Worm (Caenorhabditis elegans) whole organism, mixed stage, embryonic: ENCODE measurements around the gene F32D8.12.

Experiments
- bed-3 ChIP-seq: fragments of 200-800 bp; sonication (Bioruptor generic); optimal IDR thresholded peaks from 3 replicates; lab custom pipeline; 2018; ENCODE audit warnings: mild to moderate bottlenecking, missing genetic modification characterization, moderate library complexity, missing compliant biosample characterization
- blmp-1 ChIP-seq: fragments of 150-350 bp; optimal IDR thresholded peaks from 2 replicates; lab custom pipeline; 2014; ENCODE audit warnings: missing biosample characterization, missing genetic modification characterization
- drap-1 ChIP-seq: fragments of 200-800 bp; sonication (Bioruptor generic); optimal IDR thresholded peaks from 3 replicates; lab custom pipeline; 2018; ENCODE audit warnings: mild to moderate bottlenecking, missing genetic modification characterization, missing compliant biosample characterization
- elt-1 ChIP-seq: sonication (generic microtip); optimal IDR thresholded peaks from 2 replicates; lab custom pipeline; 2017; ENCODE audit warnings: missing genetic modification characterization, mild to moderate bottlenecking, missing compliant biosample characterization, antibody characterized with exemption, moderate library complexity, borderline replicate concordance; ENCODE audit not compliant: insufficient read depth
- lin-13 ChIP-seq: fragments of 150-350 bp; optimal IDR thresholded peaks from 2 replicates; lab custom pipeline; 2014; ENCODE audit warnings: missing biosample characterization, missing genetic modification characterization
- lsy-2 ChIP-seq: fragments of 150-350 bp; optimal IDR thresholded peaks from 2 replicates; lab custom pipeline; 2014; ENCODE audit warnings: missing biosample characterization, missing genetic modification characterization
- mep-1 ChIP-seq: fragments of 150-350 bp; optimal IDR thresholded peaks from 2 replicates; lab custom pipeline; 2017; ENCODE audit warnings: missing biosample characterization, missing genetic modification reagents, missing genetic modification characterization, inconsistent platforms
- pha-4 ChIP-seq: fragments of 150-350 bp; optimal IDR thresholded peaks from 2 replicates; lab custom pipeline; 2018; ENCODE audit warnings: missing biosample characterization, missing genetic modification reagents, missing genetic modification characterization
- snpc-4 ChIP-seq: fragments of 150-350 bp; optimal IDR thresholded peaks from 2 replicates; lab custom pipeline; 2014; ENCODE audit warnings: missing biosample characterization, missing genetic modification characterization
- unc-120 ChIP-seq: sonication (generic microtip); optimal IDR thresholded peaks from 2 replicates; lab custom pipeline; 2017; ENCODE audit warnings: missing genetic modification characterization, missing compliant biosample characterization; ENCODE audit not compliant: poor library complexity, severe bottlenecking
- unc-39 ChIP-seq: fragments of 150-350 bp; optimal IDR thresholded peaks from 2 replicates; lab custom pipeline; 2014; ENCODE audit warnings: missing biosample characterization, missing genetic modification characterization
- unc-62 ChIP-seq: fragments of 150-350 bp; optimal IDR thresholded peaks from 2 replicates; lab custom pipeline; 2014; ENCODE audit warnings: missing biosample characterization, missing genetic modification reagents, missing genetic modification characterization
- ztf-11 ChIP-seq: fragments of 150-350 bp; optimal IDR thresholded peaks from 2 replicates; lab custom pipeline; 2014; ENCODE audit warnings: missing biosample characterization, missing genetic modification characterization

DNA sequence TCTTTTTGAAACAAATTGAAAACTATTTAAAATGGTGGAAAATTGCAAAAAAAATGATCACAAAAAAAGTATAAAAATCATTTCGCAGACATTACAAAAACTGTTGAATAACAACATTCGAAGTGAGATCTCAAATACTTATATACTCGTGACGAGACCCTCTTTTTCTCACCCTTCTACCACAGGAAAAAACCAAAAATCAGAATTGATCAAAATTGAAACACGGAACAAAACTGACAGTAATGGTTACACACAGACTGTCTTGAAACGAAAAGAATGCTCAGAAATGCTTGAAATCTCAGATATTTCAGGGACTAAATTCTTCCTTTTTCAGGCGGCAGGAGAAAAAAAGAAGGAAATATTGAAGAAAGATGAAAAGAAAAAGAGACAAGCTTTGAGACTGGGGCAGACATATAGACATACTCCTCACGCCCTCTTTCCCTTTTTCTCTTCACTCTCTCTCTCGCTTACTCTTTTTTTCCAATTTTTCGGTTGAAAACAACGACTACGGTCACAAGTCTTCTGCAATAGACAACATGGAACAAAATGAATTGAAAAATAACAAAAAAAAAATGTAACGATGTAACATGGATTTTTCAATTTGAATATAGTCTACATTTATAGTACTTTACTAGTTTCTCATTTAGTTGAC lies 29.1 kb downstream of the F32D8.12 start:
- TF ChIP-seq unc-39 (no peak), unc-62 (GFP tag; lab: Kevin White, UChicago) (no peak), pha-4 (tag; lab: Kevin White, UChicago) (no peak), snpc-4 (tag; lab: Kevin White, UChicago) (no peak), mep-1 (tag; lab: Kevin White, UChicago) (no peak), elt-1 (tag; lab: Kevin White, UChicago) (no peak), bed-3 (GFP tag; lab: Kevin White, UChicago) (no peak), lin-13 (tag; lab: Kevin White, UChicago) (no peak), lsy-2 (no peak), blmp-1 (no peak), ztf-11 (no peak), unc-120 (tag; lab: Kevin White, UChicago) (no peak), drap-1 (GFP tag; lab: Kevin White, UChicago) (no peak)
